Worm (Caenorhabditis elegans) whole organism, L2 larva: ENCODE results near the gene osm-5.

Source experiments
- ZK546.5 ChIP-seq: sonication (generic microtip); optimal IDR thresholded peaks from 2 replicates; lab custom pipeline; 2017; ENCODE audit warnings: missing biosample characterization, missing genetic modification characterization
- aly-2 ChIP-seq: fragments of 150-350 bp; optimal IDR thresholded peaks from 2 replicates; lab custom pipeline; 2014; ENCODE audit warnings: missing biosample characterization, missing genetic modification characterization
- ama-1 ChIP-seq: fragments of 150-350 bp; optimal IDR thresholded peaks from 2 replicates; lab custom pipeline; 2018; ENCODE audit warnings: inconsistent platforms
- ceh-82 ChIP-seq: fragments of 150-350 bp; optimal IDR thresholded peaks from 2 replicates; lab custom pipeline; 2014; ENCODE audit warnings: missing biosample characterization, missing genetic modification characterization
- nhr-237 ChIP-seq: fragments of 150-350 bp; optimal IDR thresholded peaks from 2 replicates; lab custom pipeline; 2014; ENCODE audit warnings: missing biosample characterization, missing genetic modification characterization
- nhr-25 ChIP-seq: fragments of 150-350 bp; sonication (generic microtip); optimal IDR thresholded peaks from 3 replicates; lab custom pipeline; 2014; ENCODE audit warnings: missing biosample characterization, missing genetic modification characterization

DNA sequence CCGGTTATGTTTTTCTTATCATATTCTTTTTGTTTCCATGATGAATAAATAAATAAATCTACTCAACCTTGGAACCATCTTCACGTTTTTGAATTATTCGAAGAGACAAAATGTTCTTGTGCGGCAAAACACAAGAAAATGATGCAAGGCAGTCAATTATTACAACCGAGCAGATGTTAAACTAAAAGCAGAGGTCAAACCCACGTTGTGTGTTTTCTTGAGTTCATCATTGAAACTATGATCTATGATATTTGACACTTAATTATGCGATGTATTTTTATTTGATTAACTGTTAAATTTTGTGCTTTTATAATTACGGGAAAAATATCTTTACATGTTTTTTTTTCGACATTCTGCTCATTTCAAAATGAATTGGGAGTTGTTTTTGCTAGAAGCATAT is 37.4 kb downstream of the osm-5 start:
- TF ChIP-seq ceh-82 (tag; lab: Kevin White, UChicago), result no peak
- TF ChIP-seq nhr-237 (tag; lab: Kevin White, UChicago), result no peak
- TF ChIP-seq nhr-25, result no peak
- no peak for TF ChIP-seq aly-2 (tag; lab: Kevin White, UChicago)
- TF ChIP-seq ama-1 (lab: Kevin White, UChicago), result no peak
- TF ChIP-seq ZK546.5, result no peak
